Worm (Caenorhabditis elegans) whole organism, midembryonic: ENCODE data around the gene dhs-30.

Experiments
- T22C8.4 ChIP-seq: fragments of 200-800 bp; sonication (Bioruptor generic); IDR thresholded peaks from 2 replicates; pipeline ENCODE4 v1.3.6; 2022; ENCODE audit warnings: missing genetic modification characterization, missing compliant biosample characterization
- cog-1 ChIP-seq: sonication (generic microtip); optimal IDR thresholded peaks from 2 replicates; lab custom pipeline; 2016; ENCODE audit warnings: missing genetic modification characterization, missing compliant biosample characterization
- flt-1 ChIP-seq: fragments of 200-800 bp; sonication (Bioruptor generic); IDR thresholded peaks from 2 replicates; pipeline ENCODE4 v1.3.6; 2022; ENCODE audit warnings: missing genetic modification characterization, missing compliant biosample characterization
- klf-2 ChIP-seq: fragments of 200-800 bp; sonication (Bioruptor generic); conservative IDR thresholded peaks from 2 replicates; pipeline ENCODE4 v1.3.6; 2022; ENCODE audit warnings: missing genetic modification reagents, missing genetic modification characterization, missing compliant biosample characterization
- med-1 ChIP-seq: sonication (generic microtip); optimal IDR thresholded peaks from 2 replicates; lab custom pipeline; 2017; ENCODE audit warnings: missing genetic modification characterization, mild to moderate bottlenecking, missing compliant biosample characterization, antibody characterized with exemption, missing genetic modification reagents; ENCODE audit not compliant: insufficient read depth
- ref-1 ChIP-seq: fragments of 200-800 bp; sonication (Bioruptor generic); conservative IDR thresholded peaks from 2 replicates; pipeline ENCODE4 v1.3.6; 2022; ENCODE audit warnings: missing genetic modification reagents, missing genetic modification characterization, missing compliant biosample characterization
- tab-1 ChIP-seq: fragments of 200-800 bp; sonication (Bioruptor generic); IDR thresholded peaks from 2 replicates; pipeline ENCODE4 v1.3.6; 2022; ENCODE audit warnings: missing genetic modification characterization, missing compliant biosample characterization
- ztf-23 ChIP-seq: fragments of 200-800 bp; sonication (Bioruptor generic); IDR thresholded peaks from 2 replicates; pipeline ENCODE4 v1.3.6; 2022; ENCODE audit warnings: missing genetic modification reagents, missing genetic modification characterization, missing compliant biosample characterization
- ztf-29 ChIP-seq: fragments of 200-800 bp; sonication (Bioruptor generic); IDR thresholded peaks from 2 replicates; pipeline ENCODE4 v1.3.6; 2022; ENCODE audit warnings: missing genetic modification reagents, missing genetic modification characterization, missing compliant biosample characterization

DNA sequence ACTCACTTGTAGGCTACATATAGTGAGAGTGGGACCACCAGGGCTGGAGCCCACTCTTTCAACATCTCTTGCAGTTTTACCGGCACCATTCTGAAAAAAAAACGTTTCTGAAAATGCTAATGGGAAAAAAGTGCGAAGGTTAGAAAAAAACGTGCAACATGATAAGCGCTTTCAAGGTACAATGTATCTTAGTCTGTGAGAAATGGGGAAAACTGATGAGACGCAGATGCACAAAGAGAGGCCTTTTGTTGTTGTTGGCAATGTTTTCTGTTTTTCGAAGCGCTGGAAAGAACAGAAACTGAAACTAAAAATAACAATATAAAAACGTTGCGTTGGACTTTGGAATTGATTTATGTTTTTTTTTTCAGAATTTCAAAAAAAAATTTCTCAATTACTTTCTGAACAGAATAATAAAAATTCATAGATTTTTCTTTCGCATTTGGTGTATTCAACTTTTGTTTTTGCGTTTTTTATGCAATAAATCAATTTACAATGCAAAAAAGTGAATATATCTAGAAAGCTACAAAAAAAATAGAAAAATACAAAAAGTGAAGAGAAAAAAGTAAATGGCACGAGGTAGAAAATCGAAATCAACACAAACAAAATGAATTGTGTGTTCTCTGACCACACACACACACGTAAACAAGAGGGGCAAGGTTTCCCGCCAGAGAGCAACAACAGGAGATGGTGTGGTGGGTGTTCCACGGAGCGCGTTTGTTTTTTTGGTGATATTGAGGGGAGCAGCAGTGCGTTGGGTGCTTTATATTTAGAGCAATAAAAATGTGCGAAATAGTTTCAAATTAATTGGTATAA lies at the start of gene dhs-30:
- TF ChIP-seq ztf-23 (no peak), T22C8.4 (GFP tag; lab: Robert Waterston, UW) (no peak), tab-1 (GFP tag; lab: Robert Waterston, UW) (no peak), klf-2 (GFP tag; lab: Robert Waterston, UW) (no peak), flt-1 (GFP tag; lab: Robert Waterston, UW) (no peak), med-1 (GFP tag; lab: Kevin White, UChicago) (no peak), ref-1 (GFP tag; lab: Robert Waterston, UW) (no peak), cog-1 (tag; lab: Kevin White, UChicago) (no peak), ztf-29 (GFP tag; lab: Robert Waterston, UW) (no peak)
